Worm (Caenorhabditis elegans): Measurements from ENCODE around the gene nspe-7.
"Not testable (repeated sequence)": the region's sequence is repeated elsewhere in the genome, so short reads cannot be mapped to it uniquely, and the experiment has no call there.

The nspe-7 gene

DNA sequence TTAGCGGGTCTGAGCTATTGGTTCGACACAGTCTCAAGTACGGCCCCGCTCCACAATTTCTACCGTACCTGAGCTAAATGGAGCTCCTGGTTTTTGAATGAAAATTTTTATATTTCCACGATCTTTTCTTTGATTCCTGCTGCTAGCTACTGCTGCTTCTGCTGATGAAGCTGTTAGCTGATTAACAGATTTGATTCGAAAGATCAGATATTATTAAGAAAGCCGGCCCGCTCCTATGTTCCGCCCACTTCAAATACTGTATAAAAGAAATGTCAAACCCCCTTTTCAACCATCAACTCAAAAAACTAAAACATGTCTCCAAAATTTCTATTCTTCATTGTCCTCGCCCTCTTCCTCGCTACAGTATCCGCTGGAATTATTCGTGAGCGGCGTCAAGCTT lies 9.4 kb upstream of the nspe-7 start, which contains the start of gene nspe-3:
nspe-3 (plus strand) TSS at position 301 of the 400 bp plus-strand sequence.
- TF ChIP-seq flt-1 (GFP tag; IDR thresholded peaks at IDR 0.05), result no peak
- TF ChIP-seq klf-2 (GFP tag; conservative IDR thresholded peaks at IDR 0.05), result no peak
- no peak for TF ChIP-seq ztf-29 (GFP tag; IDR thresholded peaks at IDR 0.05)
- TF ChIP-seq cog-1 (tag; optimal IDR thresholded peaks at IDR 0.05), result no peak
- TF ChIP-seq ztf-23 (GFP tag; IDR thresholded peaks at IDR 0.05), result no peak
- no peak for TF ChIP-seq ref-1 (GFP tag; conservative IDR thresholded peaks at IDR 0.05)
- TF ChIP-seq med-1 (GFP tag; optimal IDR thresholded peaks at IDR 0.05; ENCODE audit: insufficient read depth), result no peak

DNA sequence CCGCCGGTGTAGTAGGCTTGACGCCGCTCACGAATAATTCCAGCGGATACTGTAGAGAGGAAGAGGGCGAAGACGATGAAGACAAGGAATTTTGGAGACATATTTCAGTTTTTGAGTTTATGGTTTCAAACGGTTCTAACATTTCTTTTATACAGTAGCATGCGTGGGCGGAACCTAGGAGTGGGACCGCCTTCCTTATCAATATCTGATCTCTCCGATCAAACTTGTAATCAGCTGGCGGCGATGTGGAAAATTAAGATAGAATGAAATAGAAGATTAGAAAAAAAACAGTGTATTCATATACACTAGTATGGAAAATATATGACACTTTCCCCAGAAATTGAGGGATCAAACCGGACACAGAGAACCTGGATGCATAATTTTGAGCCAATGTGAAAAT lies 7.7 kb upstream of the nspe-7 start, which contains the start of gene nspe-2:
nspe-2 (minus strand) TSS at position 101 of the 400 bp plus-strand sequence.
- TF ChIP-seq med-1 (GFP tag; optimal IDR thresholded peaks at IDR 0.05; ENCODE audit: insufficient read depth) (no peak), ref-1 (GFP tag; conservative IDR thresholded peaks at IDR 0.05) (no peak)

ce11 chrII:12620764-12621163 lies 6.2 kb upstream of the nspe-7 start, which contains the start of gene nspe-1:
Gene nspe-1 (minus strand): TSS chrII:12620864.
- no peak for TF ChIP-seq tab-1 (GFP tag; IDR thresholded peaks at IDR 0.05)
- TF ChIP-seq klf-2 (GFP tag; conservative IDR thresholded peaks at IDR 0.05), result no peak
- no peak for TF ChIP-seq ztf-23 (GFP tag; IDR thresholded peaks at IDR 0.05)
- no peak for TF ChIP-seq flt-1 (GFP tag; IDR thresholded peaks at IDR 0.05)
- TF ChIP-seq ref-1 (GFP tag; conservative IDR thresholded peaks at IDR 0.05), result no peak
- no peak for TF ChIP-seq med-1 (GFP tag; optimal IDR thresholded peaks at IDR 0.05; ENCODE audit: insufficient read depth)
- TF ChIP-seq cog-1 (tag; optimal IDR thresholded peaks at IDR 0.05), result no peak
- no peak for TF ChIP-seq T22C8.4 (GFP tag; IDR thresholded peaks at IDR 0.05)
- TF ChIP-seq ztf-29 (GFP tag; IDR thresholded peaks at IDR 0.05), result no peak

- TF ChIP-seq ref-1 (GFP tag; conservative IDR thresholded peaks at IDR 0.05) (no peak), cog-1 (tag; optimal IDR thresholded peaks at IDR 0.05) (no peak), tab-1 (GFP tag; IDR thresholded peaks at IDR 0.05) (no peak), ztf-29 (GFP tag; IDR thresholded peaks at IDR 0.05) (no peak), flt-1 (GFP tag; IDR thresholded peaks at IDR 0.05) (no peak), med-1 (GFP tag; optimal IDR thresholded peaks at IDR 0.05; ENCODE audit: insufficient read depth) (no peak), ztf-23 (GFP tag; IDR thresholded peaks at IDR 0.05) (no peak), T22C8.4 (GFP tag; IDR thresholded peaks at IDR 0.05) (no peak), klf-2 (GFP tag; conservative IDR thresholded peaks at IDR 0.05) (no peak)
These were observed 5.0 kb upstream of the nspe-7 start, which contains the start of gene nspe-8 for ce11 chrII:12621908-12622566. Gene nspe-8 (minus strand): TSS chrII:12621958.

- no peak for TF ChIP-seq ztf-29 (GFP tag; IDR thresholded peaks at IDR 0.05)
- TF ChIP-seq med-1 (GFP tag; optimal IDR thresholded peaks at IDR 0.05; ENCODE audit: insufficient read depth), result no peak
- no peak for TF ChIP-seq T22C8.4 (GFP tag; IDR thresholded peaks at IDR 0.05)
- no peak for TF ChIP-seq tab-1 (GFP tag; IDR thresholded peaks at IDR 0.05)
- TF ChIP-seq cog-1 (tag; optimal IDR thresholded peaks at IDR 0.05), result no peak
- TF ChIP-seq flt-1 (GFP tag; IDR thresholded peaks at IDR 0.05), result no peak
- TF ChIP-seq ztf-23 (GFP tag; IDR thresholded peaks at IDR 0.05), result no peak
- no peak for TF ChIP-seq ref-1 (GFP tag; conservative IDR thresholded peaks at IDR 0.05)
- no peak for TF ChIP-seq klf-2 (GFP tag; conservative IDR thresholded peaks at IDR 0.05)
These were observed 4.1 kb upstream of the nspe-7 start for ce11 chrII:12622843-12623242.

ce11 chrII:12624433-12624832 lies 2.6 kb upstream of the nspe-7 start, which contains the start of gene Y38E10A.14:
Gene Y38E10A.14 (minus strand): TSS chrII:12624533.
- not testable (repeated sequence) for TF ChIP-seq ref-1 (GFP tag; conservative IDR thresholded peaks at IDR 0.05); klf-2 (GFP tag; conservative IDR thresholded peaks at IDR 0.05); tab-1 (GFP tag; IDR thresholded peaks at IDR 0.05)

DNA sequence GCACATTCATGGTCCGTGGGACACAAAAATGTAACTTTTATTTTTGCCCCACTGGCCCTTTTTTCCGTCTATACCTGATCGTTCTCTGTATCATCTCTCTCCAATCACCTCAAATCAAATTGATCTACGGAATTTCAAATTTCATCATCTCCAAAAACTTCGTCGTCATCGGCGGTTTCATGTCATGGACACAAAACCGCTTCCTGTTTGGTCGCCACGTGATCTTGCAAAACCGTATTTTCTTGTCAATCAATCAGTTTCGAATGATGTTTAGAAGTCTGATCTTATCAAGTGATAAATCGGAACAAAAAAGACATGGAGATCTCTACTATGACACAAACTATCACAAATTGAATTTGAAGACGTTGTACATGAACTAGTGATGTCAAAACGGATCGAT lies 1.3 kb upstream of the nspe-7 start:
- TF ChIP-seq med-1 (GFP tag; optimal IDR thresholded peaks at IDR 0.05; ENCODE audit: insufficient read depth) (no peak), ztf-23 (GFP tag; IDR thresholded peaks at IDR 0.05) (no peak), tab-1 (GFP tag; IDR thresholded peaks at IDR 0.05) (no peak), cog-1 (tag; optimal IDR thresholded peaks at IDR 0.05) (no peak), ztf-29 (GFP tag; IDR thresholded peaks at IDR 0.05) (no peak), T22C8.4 (GFP tag; IDR thresholded peaks at IDR 0.05) (no peak), flt-1 (GFP tag; IDR thresholded peaks at IDR 0.05) (no peak), klf-2 (GFP tag; conservative IDR thresholded peaks at IDR 0.05) (no peak), ref-1 (GFP tag; conservative IDR thresholded peaks at IDR 0.05) (no peak)

DNA sequence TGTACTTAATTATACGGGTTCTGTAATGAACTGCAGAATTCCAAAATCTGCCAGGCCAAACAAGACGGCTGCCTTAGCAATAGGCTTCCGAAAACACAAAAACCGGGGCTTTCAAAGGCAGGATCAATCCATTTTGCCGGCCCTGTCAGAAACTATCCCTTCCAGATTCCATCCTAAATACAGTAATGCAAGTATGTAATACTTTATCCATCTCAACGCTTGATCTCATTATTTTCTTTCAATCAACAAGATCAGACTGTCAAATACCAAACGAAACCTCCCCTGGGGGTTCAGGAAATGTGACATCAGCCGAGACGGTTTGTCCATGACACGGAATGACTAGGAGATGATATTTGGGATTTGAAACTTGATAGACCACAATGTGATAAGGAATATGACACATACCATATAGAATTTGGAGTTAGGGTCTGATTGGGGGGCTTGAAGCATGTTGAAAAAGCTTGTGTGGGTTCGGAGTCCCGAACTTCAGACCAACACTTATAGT lies 815 bp upstream of the nspe-7 start:
- no peak for TF ChIP-seq T22C8.4 (GFP tag; IDR thresholded peaks at IDR 0.05)
- TF ChIP-seq ref-1 (GFP tag; conservative IDR thresholded peaks at IDR 0.05), result no peak
- TF ChIP-seq tab-1 (GFP tag; IDR thresholded peaks at IDR 0.05), result no peak
- no peak for TF ChIP-seq ztf-23 (GFP tag; IDR thresholded peaks at IDR 0.05)
- no peak for TF ChIP-seq cog-1 (tag; optimal IDR thresholded peaks at IDR 0.05)
- TF ChIP-seq ztf-29 (GFP tag; IDR thresholded peaks at IDR 0.05), result no peak
- no peak for TF ChIP-seq flt-1 (GFP tag; IDR thresholded peaks at IDR 0.05)
- no peak for TF ChIP-seq med-1 (GFP tag; optimal IDR thresholded peaks at IDR 0.05; ENCODE audit: insufficient read depth)
- TF ChIP-seq klf-2 (GFP tag; conservative IDR thresholded peaks at IDR 0.05), result no peak

- TF ChIP-seq med-1 (GFP tag; optimal IDR thresholded peaks at IDR 0.05; ENCODE audit: insufficient read depth) (no peak), tab-1 (GFP tag; IDR thresholded peaks at IDR 0.05) (no peak), T22C8.4 (GFP tag; IDR thresholded peaks at IDR 0.05) (no peak), ref-1 (GFP tag; conservative IDR thresholded peaks at IDR 0.05) (no peak), ztf-29 (GFP tag; IDR thresholded peaks at IDR 0.05) (no peak), ztf-23 (GFP tag; IDR thresholded peaks at IDR 0.05) (no peak), klf-2 (GFP tag; conservative IDR thresholded peaks at IDR 0.05) (no peak), flt-1 (GFP tag; IDR thresholded peaks at IDR 0.05) (no peak), cog-1 (tag; optimal IDR thresholded peaks at IDR 0.05) (no peak)
These were observed 1.6 kb downstream of the nspe-7 start, which contains the start of gene nspe-5 for ce11 chrII:12628566-12628965. Gene nspe-5 (plus strand): TSS chrII:12628866.

Measured in whole organism, midembryonic.